Fruit fly (Drosophila melanogaster): ENCODE results near the gene tara.

tara gene

DNA sequence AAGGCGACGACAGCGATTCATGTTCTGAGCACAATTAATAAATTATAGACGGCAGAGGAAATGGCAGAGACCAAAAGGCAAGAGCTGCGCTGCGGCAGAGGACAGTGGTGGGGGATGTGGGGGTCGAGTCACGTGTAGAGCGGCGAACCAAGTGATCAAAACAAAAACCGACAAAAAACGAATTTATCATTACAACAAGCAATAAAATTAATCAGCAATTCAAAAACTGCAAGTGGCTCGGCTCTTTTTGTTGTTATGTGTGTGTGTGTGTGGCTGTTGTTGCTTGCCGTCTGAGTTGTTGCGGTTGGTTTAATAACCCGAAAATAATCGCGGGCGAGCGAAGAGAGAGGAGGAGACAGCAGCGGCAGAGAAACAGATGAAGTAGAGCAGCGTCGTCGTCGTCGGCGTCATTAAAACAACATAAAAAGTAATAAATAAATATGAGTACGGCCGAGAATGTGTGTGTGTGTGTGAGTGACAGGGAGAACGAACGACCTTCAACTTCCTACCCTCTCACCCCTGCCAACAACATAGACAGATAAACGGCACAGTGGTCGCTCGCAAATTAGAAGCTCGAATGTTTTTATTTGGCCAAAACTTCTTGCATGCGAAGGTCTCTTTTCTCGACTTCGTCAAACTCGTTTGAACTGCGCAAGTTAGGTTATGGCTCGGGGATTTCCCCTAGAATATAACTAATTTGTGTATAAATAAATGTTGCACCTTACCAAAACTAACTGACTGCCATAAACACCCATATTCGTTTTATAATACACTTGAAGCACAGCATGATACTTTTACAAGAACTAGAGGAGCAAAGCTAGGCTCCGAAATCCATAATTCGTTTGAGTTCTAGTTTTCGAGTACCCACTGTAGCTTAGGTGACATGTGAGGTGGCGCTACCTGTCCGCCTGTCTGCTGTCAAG is 6.2 kb downstream of the tara start (continued):
- TF ChIP-seq Stat92E (GFP tag; optimal IDR thresholded peaks at IDR 0.05) (no peak), sens (GFP tag) (peak; percentile 97), CG11695 (GFP tag; IDR thresholded peaks at IDR 0.05) (no peak), CG5953 (GFP tag; IDR thresholded peaks at IDR 0.05) (no peak), CG16815 (GFP tag; optimal IDR thresholded peaks at IDR 0.05) (peak; percentile 75), Gug (GFP tag; IDR thresholded peaks at IDR 0.05) (peak; percentile 61; the same call in 3 of the 4 replicates), Mad (GFP tag; optimal IDR thresholded peaks at IDR 0.05) (peak; percentile 51), YL-1 (GFP tag; optimal IDR thresholded peaks at IDR 0.05) (peak; percentile 14), CG16779 (GFP tag; IDR thresholded peaks at IDR 0.05) (no peak), grau (tag; optimal IDR thresholded peaks at IDR 0.05) (peak; percentile 96), ftz-f1 (GFP tag; optimal IDR thresholded peaks at IDR 0.05) (peak; percentile 76), CG1602 (GFP tag; optimal IDR thresholded peaks at IDR 0.05) (peak; percentile 55), bbx (GFP tag; IDR thresholded peaks at IDR 0.05; ENCODE audit: partially characterized antibody) (no peak), CG18011 (GFP tag; optimal IDR thresholded peaks at IDR 0.05) (peak; percentile 55), CG10462 (GFP tag; optimal IDR thresholded peaks at IDR 0.05) (peak; percentile 11), HmgZ (tag; optimal IDR thresholded peaks at IDR 0.05) (peak; percentile 23), amos (GFP tag; IDR thresholded peaks at IDR 0.05; ENCODE audit: partially characterized antibody) (no peak), HLH54F (GFP tag; optimal IDR thresholded peaks at IDR 0.05) (peak; percentile 76), jing (GFP tag; optimal IDR thresholded peaks at IDR 0.05) (peak; percentile 59), CG10654 (GFP tag; optimal IDR thresholded peaks at IDR 0.05) (peak; percentile 61), sqz (GFP tag; optimal IDR thresholded peaks at IDR 0.05) (peak; percentile 32), nau (GFP tag; optimal IDR thresholded peaks at IDR 0.05) (peak; percentile 69), insv (GFP tag; optimal IDR thresholded peaks at IDR 0.05) (no peak), btn (GFP tag; optimal IDR thresholded peaks at IDR 0.05) (peak; percentile 61), BEAF-32 (GFP tag; optimal IDR thresholded peaks at IDR 0.05) (no peak), Neu2 (GFP tag; optimal IDR thresholded peaks at IDR 0.05; ENCODE audit: borderline replicate concordance) (no peak), HmgD (GFP tag; optimal IDR thresholded peaks at IDR 0.05) (peak; percentile 6), org-1 (GFP tag; optimal IDR thresholded peaks at IDR 0.05) (peak; percentile 83), ems (GFP tag; optimal IDR thresholded peaks at IDR 0.05) (peak; percentile 49), Ada2b (GFP tag; IDR thresholded peaks at IDR 0.05) (no peak), tll (GFP tag; optimal IDR thresholded peaks at IDR 0.05) (peak; percentile 13 to 39), B-H2 (GFP tag; optimal IDR thresholded peaks at IDR 0.05) (no peak), slp2 (GFP tag; optimal IDR thresholded peaks at IDR 0.05) (peak; percentile 60), mirr (GFP tag; optimal IDR thresholded peaks at IDR 0.05) (peak; percentile 20), zfh2 (GFP tag; optimal IDR thresholded peaks at IDR 0.05) (peak; percentile 57), Lim3 (GFP tag; IDR thresholded peaks at IDR 0.05) (no peak), sob (GFP tag; IDR thresholded peaks at IDR 0.05) (no peak), CG6854 (GFP tag; optimal IDR thresholded peaks at IDR 0.05) (peak; percentile 65), Spps (tag; optimal IDR thresholded peaks at IDR 0.05) (peak; percentile 55), CG4360 (GFP tag; IDR thresholded peaks at IDR 0.05) (no peak), Dfd (GFP tag; optimal IDR thresholded peaks at IDR 0.05) (no peak), Oaz (GFP tag; IDR thresholded peaks at IDR 0.05) (no peak), eve (GFP tag; optimal IDR thresholded peaks at IDR 0.05) (peak in 1 of 2 experiments; percentile 94)
